Worm (Caenorhabditis elegans) whole organism, late embryonic: Measurements from ENCODE around the gene fkh-7.

Experiments used
- C08G9.2 ChIP-seq: sonication (generic microtip); optimal IDR thresholded peaks from 2 replicates; lab custom pipeline; 2016; ENCODE audit warnings: mild to moderate bottlenecking, missing genetic modification characterization, moderate library complexity, missing compliant biosample characterization
- ceh-2 ChIP-seq: sonication (generic microtip); optimal IDR thresholded peaks from 2 replicates; lab custom pipeline; 2016; ENCODE audit warnings: missing genotype, missing genetic modification characterization, missing compliant biosample characterization
- ceh-24 ChIP-seq: sonication (generic microtip); optimal IDR thresholded peaks from 2 replicates; lab custom pipeline; 2016; ENCODE audit warnings: mild to moderate bottlenecking, missing genetic modification characterization, missing compliant biosample characterization
- ceh-34 ChIP-seq: sonication (generic microtip); optimal IDR thresholded peaks from 2 replicates; lab custom pipeline; 2016; ENCODE audit warnings: mild to moderate bottlenecking, missing genetic modification characterization, missing compliant biosample characterization
- ceh-48 ChIP-seq: sonication (generic microtip); optimal IDR thresholded peaks from 2 replicates; lab custom pipeline; 2016; ENCODE audit warnings: missing genetic modification characterization, inconsistent platforms, missing compliant biosample characterization
- ets-4 ChIP-seq: sonication (generic microtip); optimal IDR thresholded peaks from 2 replicates; lab custom pipeline; 2016; ENCODE audit warnings: missing genetic modification characterization, missing compliant biosample characterization
- hlh-8 ChIP-seq: sonication (generic microtip); optimal IDR thresholded peaks from 2 replicates; lab custom pipeline; 2016; ENCODE audit warnings: missing genotype, missing genetic modification characterization, missing compliant biosample characterization
- mec-3 ChIP-seq: sonication (generic microtip); optimal IDR thresholded peaks from 2 replicates; lab custom pipeline; 2016; ENCODE audit warnings: borderline replicate concordance, missing genetic modification characterization, missing compliant biosample characterization
- nhr-11 ChIP-seq: fragments of 150-350 bp; optimal IDR thresholded peaks from 2 replicates; lab custom pipeline; 2014; ENCODE audit warnings: missing biosample characterization, missing genetic modification characterization
- pag-3 ChIP-seq: sonication (generic microtip); optimal IDR thresholded peaks from 2 replicates; lab custom pipeline; 2016; ENCODE audit warnings: missing compliant biosample characterization, missing genetic modification characterization, borderline replicate concordance
- pha-2 ChIP-seq: sonication (generic microtip); optimal IDR thresholded peaks from 2 replicates; lab custom pipeline; 2017; ENCODE audit warnings: mild to moderate bottlenecking, missing genetic modification characterization, missing compliant biosample characterization
- pha-4 ChIP-seq: fragments of 150-350 bp; optimal IDR thresholded peaks from 2 replicates; lab custom pipeline; 2018; ENCODE audit warnings: missing biosample characterization, missing genetic modification reagents, missing genetic modification characterization
- zip-5 ChIP-seq: sonication (generic microtip); optimal IDR thresholded peaks from 2 replicates; lab custom pipeline; 2016; ENCODE audit warnings: missing genetic modification characterization, missing compliant biosample characterization

DNA sequence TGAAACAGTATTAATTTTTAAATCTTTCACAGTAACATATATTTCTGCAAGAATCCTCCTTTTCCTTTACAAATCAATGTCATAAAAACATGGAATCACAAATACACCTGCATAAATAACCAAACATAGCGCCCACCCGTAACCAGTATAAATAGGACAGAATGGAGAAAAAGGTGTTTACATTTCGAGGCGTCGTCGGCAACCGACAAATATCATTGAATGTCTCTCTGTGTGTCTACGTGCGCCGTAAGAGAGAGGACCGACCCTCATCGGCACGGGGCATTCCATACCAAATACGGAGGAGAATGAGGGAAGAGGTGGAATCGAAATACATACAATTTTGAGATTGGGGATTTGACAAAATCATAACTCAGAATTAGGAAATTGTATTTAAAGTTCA lies 19.4 kb upstream of the fkh-7 start:
- TF ChIP-seq hlh-8 (tag; lab: Kevin White, UChicago) (no peak), C08G9.2 (no peak), ets-4 (no peak), ceh-24 (tag; lab: Kevin White, UChicago) (no peak), pha-4 (tag; lab: Kevin White, UChicago) (no peak), ceh-34 (tag; lab: Kevin White, UChicago) (no peak), ceh-2 (no peak), pag-3 (tag; lab: Kevin White, UChicago) (no peak), pha-2 (tag; lab: Kevin White, UChicago) (no peak), mec-3 (tag; lab: Kevin White, UChicago) (no peak), ceh-48 (tag; lab: Kevin White, UChicago) (no peak), zip-5 (tag; lab: Kevin White, UChicago) (no peak), nhr-11 (tag; lab: Kevin White, UChicago) (no peak)
